Worm (Caenorhabditis elegans): Measurements from ENCODE around the gene mans-2.
"Not testable (repeated sequence)": the region's sequence is repeated elsewhere in the genome, so short reads cannot be mapped to it uniquely, and the experiment has no call there.

The mans-2 gene

ce11 chrV:12024273-12024672, 39.0 kb upstream of the mans-2 start (continued):
- TF ChIP-seq ceh-62 (tag; optimal IDR thresholded peaks at IDR 0.05) (no peak), Y75B8A.6 (GFP tag; IDR thresholded peaks at IDR 0.05) (no peak), attf-4 (tag; optimal IDR thresholded peaks at IDR 0.05) (no peak), mep-1 (tag; optimal IDR thresholded peaks at IDR 0.05) (peak; percentile 5), F37D6.2 (tag; optimal IDR thresholded peaks at IDR 0.05) (peak; percentile 72), lin-13 (GFP tag; optimal IDR thresholded peaks at IDR 0.05) (no peak), hlh-11 (tag; optimal IDR thresholded peaks at IDR 0.05) (peak; percentile 3), spr-1 (tag; optimal IDR thresholded peaks at IDR 0.05) (no peak), sdz-12 (GFP tag; optimal IDR thresholded peaks at IDR 0.05) (no peak), hlh-30 (tag; optimal IDR thresholded peaks at IDR 0.05; ENCODE audit: insufficient read depth) (peak; percentile 31), mxl-3 (GFP tag; optimal IDR thresholded peaks at IDR 0.05) (no peak), unc-62 (GFP tag; optimal IDR thresholded peaks at IDR 0.05 in 1 of 2) (no peak), unc-62 (tag; optimal IDR thresholded peaks at IDR 0.05) (no peak), lir-3 (tag; optimal IDR thresholded peaks at IDR 0.05) (peak; percentile 18), D1046.2 (GFP tag; IDR thresholded peaks at IDR 0.05) (no peak; the same call in 1 of the 2 replicates), ZK546.5 (tag; optimal IDR thresholded peaks at IDR 0.05) (no peak), ZK337.2 (GFP tag; IDR thresholded peaks at IDR 0.05) (no peak)

ce11 chrV:12020940-12021339, 35.7 kb upstream of the mans-2 start:
- no peak for TF ChIP-seq nhr-25 (tag; optimal IDR thresholded peaks at IDR 0.05; ENCODE audit: borderline replicate concordance, insufficient read depth)
- TF ChIP-seq arid-1 (GFP tag; conservative IDR thresholded peaks at IDR 0.05), result no peak
- peak; percentile 29 for TF ChIP-seq nhr-6 (tag; optimal IDR thresholded peaks at IDR 0.05)
- no peak for TF ChIP-seq nhr-111 (GFP tag; optimal IDR thresholded peaks at IDR 0.05)
- no peak for TF ChIP-seq zfp-2 (tag; optimal IDR thresholded peaks at IDR 0.05)
- no peak for TF ChIP-seq dmd-8 (GFP tag; IDR thresholded peaks at IDR 0.05)
- TF ChIP-seq lim-7 (GFP tag; IDR thresholded peaks at IDR 0.05), result no peak
- TF ChIP-seq daf-16 (GFP tag; optimal IDR thresholded peaks at IDR 0.05), result no peak
- TF ChIP-seq daf-16 (tag; optimal IDR thresholded peaks at IDR 0.05), result peak; percentile 51
- TF ChIP-seq nhr-42 (GFP tag; IDR thresholded peaks at IDR 0.05), result no peak
- no peak for TF ChIP-seq lsy-2 (tag; optimal IDR thresholded peaks at IDR 0.05)
- TF ChIP-seq aly-2 (tag; optimal IDR thresholded peaks at IDR 0.05), result no peak
- no peak for TF ChIP-seq set-16 (GFP tag; IDR thresholded peaks at IDR 0.05)
- no peak for TF ChIP-seq aha-1 (tag)
- TF ChIP-seq nhr-77 (tag; optimal IDR thresholded peaks at IDR 0.05), result no peak
- TF ChIP-seq nhr-48 (tag; optimal IDR thresholded peaks at IDR 0.05), result no peak
- peak; percentile 69 for TF ChIP-seq pqm-1 (tag; optimal IDR thresholded peaks at IDR 0.05)
- no peak for TF ChIP-seq nhr-10 (tag; optimal IDR thresholded peaks at IDR 0.05)
- no peak for TF ChIP-seq ZK546.5 (tag; optimal IDR thresholded peaks at IDR 0.05)
- peak; percentile 42 for TF ChIP-seq dve-1 (tag; optimal IDR thresholded peaks at IDR 0.05; ENCODE audit: insufficient read depth)
- TF ChIP-seq nhr-28 (tag; optimal IDR thresholded peaks at IDR 0.05), result peak; percentile 67

- TF ChIP-seq nhr-76 (tag; optimal IDR thresholded peaks at IDR 0.05); nhr-48 (tag; optimal IDR thresholded peaks at IDR 0.05); Y75B8A.6 (GFP tag; IDR thresholded peaks at IDR 0.05): not testable (repeated sequence)
Observed at ce11 chrV:12020026-12020425, 34.7 kb upstream of the mans-2 start, which contains the start of gene F10C2.3. TSS of gene F10C2.3 (plus strand) at chrV:12020326.

- TF ChIP-seq ces-1 (GFP tag; optimal IDR thresholded peaks at IDR 0.05) (no peak), nhr-10 (tag; optimal IDR thresholded peaks at IDR 0.05) (no peak), dmd-9 (GFP tag; IDR thresholded peaks at IDR 0.05) (no peak), hlh-11 (tag; optimal IDR thresholded peaks at IDR 0.05) (peak; percentile 29), mxl-3 (GFP tag; optimal IDR thresholded peaks at IDR 0.05) (no peak), lin-1 (GFP tag; IDR thresholded peaks at IDR 0.05) (no peak), nhr-77 (tag; optimal IDR thresholded peaks at IDR 0.05) (peak; percentile 31), ztf-11 (tag; optimal IDR thresholded peaks at IDR 0.05) (no peak), pqm-1 (tag; optimal IDR thresholded peaks at IDR 0.05) (peak; percentile 14), dve-1 (tag; optimal IDR thresholded peaks at IDR 0.05; ENCODE audit: insufficient read depth) (peak; percentile 43), ztf-7 (tag; optimal IDR thresholded peaks at IDR 0.05) (no peak), unc-62 (GFP tag; optimal IDR thresholded peaks at IDR 0.05 in 1 of 2) (peak in 1 of 2 experiments; percentile 6), unc-62 (tag; optimal IDR thresholded peaks at IDR 0.05) (no peak), unc-39 (tag; optimal IDR thresholded peaks at IDR 0.05) (no peak), dmd-6 (GFP tag; IDR thresholded peaks at IDR 0.05) (peak; percentile 34; the same call in 1 of the 2 replicates), php-3 (GFP tag; IDR thresholded peaks at IDR 0.05) (peak; percentile 81), aha-1 (tag) (no peak), daf-16 (GFP tag; optimal IDR thresholded peaks at IDR 0.05) (no peak), daf-16 (tag; optimal IDR thresholded peaks at IDR 0.05) (peak; percentile 87)
Observed at ce11 chrV:12013298-12013697, 28.0 kb upstream of the mans-2 start, which contains the start of gene add-2. TSS of gene add-2 (minus strand) at chrV:12013406.

Measured in whole organism, L4 larva.